Fruit fly (Drosophila melanogaster) whole organism, wandering third instar larva: ENCODE data around the gene CG1271.

Source experiments
- Abd-B ChIP-seq: fragments of >200 bp; optimal IDR thresholded peaks from 2 replicates; lab custom pipeline; 2017; ENCODE audit warnings: missing biosample characterization, missing genetic modification characterization
- CG32264 ChIP-seq: fragments of 200-800 bp; sonication (Bioruptor generic); optimal IDR thresholded peaks from 2 replicates; lab custom pipeline; 2016; ENCODE audit warnings: missing biosample characterization, missing genetic modification characterization
- CG9705 ChIP-seq: fragments of 200-800 bp; sonication (Bioruptor generic); optimal IDR thresholded peaks from 2 replicates; lab custom pipeline; 2018; ENCODE audit warnings: missing biosample characterization, mild to moderate bottlenecking, missing genetic modification characterization
- CrebA ChIP-seq: fragments of 200-800 bp; sonication (Bioruptor generic); optimal IDR thresholded peaks from 2 replicates; lab custom pipeline; 2016; ENCODE audit warnings: missing biosample characterization, mild to moderate bottlenecking, missing genetic modification characterization, borderline replicate concordance
- Dfd ChIP-seq: fragments of >200 bp; optimal IDR thresholded peaks from 2 replicates; lab custom pipeline; 2017; ENCODE audit warnings: missing biosample characterization, missing genetic modification characterization
- Dif ChIP-seq: fragments of 200-275, 200-300 bp; sonication (Bioruptor generic); optimal IDR thresholded peaks from 2 replicates; lab custom pipeline; 2018; ENCODE audit warnings: missing biosample characterization, missing genetic modification characterization; ENCODE audit not compliant: partially characterized antibody
- GATAd ChIP-seq: sonication (Bioruptor generic); optimal IDR thresholded peaks from 2 replicates; lab custom pipeline; 2016; ENCODE audit warnings: missing biosample characterization, missing genetic modification characterization
- HLH106 ChIP-seq: fragments of 200-800 bp; optimal IDR thresholded peaks from 3 replicates; lab custom pipeline; 2019; ENCODE audit warnings: missing biosample characterization, mild to moderate bottlenecking, missing genetic modification characterization, moderate library complexity
- Hnf4 ChIP-seq: fragments of 200-800 bp; sonication (Bioruptor generic); optimal IDR thresholded peaks from 2 replicates; lab custom pipeline; 2016; ENCODE audit warnings: missing biosample characterization, mild to moderate bottlenecking, missing genetic modification characterization
- Hr78 ChIP-seq: fragments of >200 bp; optimal IDR thresholded peaks from 2 replicates; lab custom pipeline; 2017; ENCODE audit warnings: missing biosample characterization, missing genetic modification characterization
- Hr83 ChIP-seq: fragments of 200-300 bp; sonication (Bioruptor generic); optimal IDR thresholded peaks from 2 replicates; lab custom pipeline; 2016; ENCODE audit warnings: missing biosample characterization, mild to moderate bottlenecking, missing genetic modification characterization, moderate library complexity; ENCODE audit not compliant: poor library complexity, severe bottlenecking
- Jra ChIP-seq: sonication (Bioruptor generic); optimal IDR thresholded peaks from 2 replicates; lab custom pipeline; 2016; ENCODE audit warnings: missing biosample characterization, missing genetic modification characterization
- Mio ChIP-seq: sonication (Bioruptor generic); optimal IDR thresholded peaks from 2 replicates; lab custom pipeline; 2016; ENCODE audit warnings: missing biosample characterization, missing genetic modification characterization
- Myc ChIP-seq: fragments of >200 bp; optimal IDR thresholded peaks from 2 replicates; lab custom pipeline; 2017
- N ChIP-seq: fragments of >200 bp; optimal IDR thresholded peaks from 2 replicates; lab custom pipeline; 2018; ENCODE audit warnings: missing biosample characterization, missing external identifiers, missing genetic modification characterization
- OdsH ChIP-seq: fragments of 200-800 bp; sonication (Bioruptor generic); optimal IDR thresholded peaks from 2 replicates; lab custom pipeline; 2016; ENCODE audit warnings: missing biosample characterization, mild to moderate bottlenecking, missing genetic modification characterization
- Rel ChIP-seq, 2 experiments: fragments of 200-800 bp; sonication (Bioruptor generic) in 1 of 2; optimal IDR thresholded peaks; 2 replicates in 1 of 2; 3 replicates in 1 of 2; lab custom pipeline; 2016 to 2019; ENCODE audit warnings: mild to moderate bottlenecking in 2 of 2, missing biosample characterization in 2 of 2, missing genetic modification characterization in 2 of 2, moderate library complexity in 1 of 2
- Sp1 ChIP-seq: fragments of 200-800 bp; sonication (Bioruptor generic); optimal IDR thresholded peaks from 3 replicates; lab custom pipeline; 2019; ENCODE audit warnings: missing biosample characterization, mild to moderate bottlenecking, missing genetic modification characterization, moderate library complexity
- Vsx2 ChIP-seq: fragments of 200-300, 225-300 bp; sonication (Bioruptor generic); optimal IDR thresholded peaks from 2 replicates; lab custom pipeline; 2018; ENCODE audit warnings: missing biosample characterization, missing genetic modification characterization; ENCODE audit not compliant: partially characterized antibody
- br ChIP-seq: fragments of 200-800 bp; sonication (Bioruptor generic); optimal IDR thresholded peaks from 2 replicates; lab custom pipeline; 2016; ENCODE audit warnings: missing biosample characterization, missing genetic modification characterization
- brk ChIP-seq: fragments of 200-800 bp; sonication (Bioruptor generic); optimal IDR thresholded peaks from 2 replicates; lab custom pipeline; 2016; ENCODE audit warnings: missing biosample characterization, mild to moderate bottlenecking, missing genetic modification characterization
- dl ChIP-seq, 2 experiments: fragments of 175-275, 200-275 bp in 1 of 2; fragments of 200-275 bp in 1 of 2; sonication (Bioruptor generic); optimal IDR thresholded peaks; lab custom pipeline; 2018; ENCODE audit warnings: mild to moderate bottlenecking in 2 of 2, missing biosample characterization in 2 of 2, missing genetic modification characterization in 2 of 2, moderate library complexity in 2 of 2; ENCODE audit not compliant: partially characterized antibody in 2 of 2, insufficient read depth in 1 of 2
- dmrt93B ChIP-seq: fragments of 200-800 bp; sonication (Bioruptor generic); optimal IDR thresholded peaks from 2 replicates; lab custom pipeline; 2018; ENCODE audit warnings: missing biosample characterization, mild to moderate bottlenecking, missing genetic modification characterization
- dsf ChIP-seq: sonication (Bioruptor generic); optimal IDR thresholded peaks from 2 replicates; lab custom pipeline; 2016; ENCODE audit warnings: missing biosample characterization, missing genetic modification characterization, borderline replicate concordance
- ey ChIP-seq: fragments of 200-800 bp; sonication (Bioruptor generic); optimal IDR thresholded peaks from 2 replicates; lab custom pipeline; 2016; ENCODE audit warnings: missing biosample characterization, missing genetic modification characterization
- foxo ChIP-seq, 2 experiments: fragments of 200-800 bp; sonication (Bioruptor generic); optimal IDR thresholded peaks; 2 replicates in 1 of 2; 3 replicates in 1 of 2; lab custom pipeline; 2016 to 2017; ENCODE audit warnings: missing biosample characterization in 2 of 2, missing genetic modification characterization in 2 of 2
- fru ChIP-seq: fragments of 200-800 bp; sonication (Bioruptor generic); optimal IDR thresholded peaks from 3 replicates; lab custom pipeline; 2016; ENCODE audit warnings: missing biosample characterization, mild to moderate bottlenecking, missing genetic modification characterization
- h ChIP-seq: fragments of 200-800 bp; sonication (Bioruptor generic); optimal IDR thresholded peaks from 3 replicates; lab custom pipeline; 2016; ENCODE audit warnings: missing biosample characterization, mild to moderate bottlenecking, missing genetic modification characterization
- jim ChIP-seq: fragments of 175-275, 200-325 bp; sonication (Bioruptor generic); optimal IDR thresholded peaks from 2 replicates; lab custom pipeline; 2016; ENCODE audit warnings: missing biosample characterization, mild to moderate bottlenecking, missing genetic modification characterization
- lola ChIP-seq: fragments of >200 bp; optimal IDR thresholded peaks from 2 replicates; lab custom pipeline; 2017; ENCODE audit warnings: missing biosample characterization, missing genetic modification characterization
- pan ChIP-seq: fragments of >200 bp; optimal IDR thresholded peaks from 2 replicates; lab custom pipeline; 2017
- psq ChIP-seq: fragments of 200-800 bp; sonication (Bioruptor generic); optimal IDR thresholded peaks from 3 replicates; lab custom pipeline; 2017; ENCODE audit warnings: missing biosample characterization, mild to moderate bottlenecking, missing genetic modification characterization, moderate library complexity
- rgr ChIP-seq: fragments of 200-800 bp; sonication (Bioruptor generic); optimal IDR thresholded peaks from 3 replicates; lab custom pipeline; 2016; ENCODE audit warnings: missing biosample characterization, mild to moderate bottlenecking, missing genetic modification characterization
- sage ChIP-seq: fragments of 200-800 bp; sonication (Bioruptor generic); optimal IDR thresholded peaks from 2 replicates; lab custom pipeline; 2016; ENCODE audit warnings: missing biosample characterization, mild to moderate bottlenecking, missing genetic modification characterization
- sv ChIP-seq: fragments of 200-800 bp; sonication (Bioruptor generic); optimal IDR thresholded peaks from 3 replicates; lab custom pipeline; 2016; ENCODE audit warnings: missing biosample characterization, missing genetic modification characterization
- tai ChIP-seq: sonication (Bioruptor generic); optimal IDR thresholded peaks from 2 replicates; lab custom pipeline; 2016; ENCODE audit warnings: missing biosample characterization, missing genetic modification characterization
- usp ChIP-seq: fragments of >200 bp; optimal IDR thresholded peaks from 2 replicates; lab custom pipeline; 2017; ENCODE audit warnings: missing biosample characterization, missing genetic modification characterization
- woc ChIP-seq: sonication (Bioruptor generic); optimal IDR thresholded peaks from 2 replicates; lab custom pipeline; 2016; ENCODE audit warnings: missing biosample characterization, mild to moderate bottlenecking, missing genetic modification characterization

CG1271 gene

DNA sequence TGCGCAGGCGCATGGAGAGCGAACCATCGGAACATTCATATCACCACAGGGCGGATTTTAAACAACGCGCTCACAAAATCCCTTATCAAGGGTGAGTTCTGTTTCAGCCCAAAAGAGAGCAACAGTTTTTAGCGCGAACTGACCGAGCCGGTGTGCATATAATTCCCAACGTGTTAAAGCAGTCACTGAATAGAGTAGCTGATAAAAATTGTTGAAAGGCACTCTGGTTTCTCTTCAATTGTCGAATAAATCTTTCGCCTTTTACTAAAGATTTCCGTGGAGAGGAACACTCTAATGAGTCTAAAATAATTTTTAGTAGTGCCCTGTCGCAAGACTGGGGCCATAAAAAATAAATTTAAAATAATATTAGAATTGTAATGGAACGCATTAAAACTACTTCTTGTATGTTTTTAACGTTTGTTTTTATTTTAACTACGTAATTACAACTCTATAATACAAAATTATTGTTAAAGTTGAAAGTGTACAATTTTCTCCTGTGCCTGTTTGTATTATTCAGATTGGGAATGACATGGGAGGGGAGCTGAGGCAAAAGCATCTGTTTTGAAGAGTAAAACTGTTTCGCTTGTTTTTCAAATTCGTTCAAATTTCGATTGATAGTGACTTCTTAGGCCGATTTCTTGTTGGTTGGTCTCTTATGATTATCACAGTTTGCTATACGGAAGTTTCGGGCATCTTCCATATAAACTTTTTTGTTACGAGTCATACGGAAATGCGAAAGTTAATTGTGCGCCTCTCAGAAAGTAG lies 38.4 kb downstream of the CG1271 start:
- peak; percentile 58 for TF ChIP-seq br (GFP tag; lab: Kevin White, UChicago)
- peak; percentile 44 for TF ChIP-seq rgr
- TF ChIP-seq Hr78 (GFP tag; lab: Kevin White, UChicago), result no peak
- TF ChIP-seq Mio, result no peak
- no peak for TF ChIP-seq h (GFP tag; lab: Kevin White, UChicago)
- TF ChIP-seq GATAd (GFP tag; lab: Kevin White, UChicago), result no peak
- TF ChIP-seq Jra, result peak; percentile 30
- no peak for TF ChIP-seq brk (GFP tag; lab: Kevin White, UChicago)
- TF ChIP-seq Dfd (GFP tag; lab: Kevin White, UChicago), result no peak
- TF ChIP-seq Myc (lab: Kevin White, UChicago), result peak; percentile 38
- TF ChIP-seq CG32264 (GFP tag; lab: Kevin White, UChicago), result no peak
- no peak for TF ChIP-seq N (GFP tag; lab: Kevin White, UChicago)
- TF ChIP-seq woc (GFP tag; lab: Kevin White, UChicago), result peak; percentile 49
- TF ChIP-seq OdsH (GFP tag; lab: Kevin White, UChicago), result peak; percentile 38
- TF ChIP-seq Dif (GFP tag; lab: Kevin White, UChicago), result no peak
- TF ChIP-seq dsf (GFP tag; lab: Kevin White, UChicago), result no peak
- TF ChIP-seq sv, result peak; percentile 40
- TF ChIP-seq HLH106 (tag; lab: Kevin White, UChicago), result no peak
- TF ChIP-seq dmrt93B (GFP tag; lab: Kevin White, UChicago), result no peak
- no peak for TF ChIP-seq usp (GFP tag; lab: Kevin White, UChicago)
- no peak for TF ChIP-seq jim (GFP tag; lab: Kevin White, UChicago)
- TF ChIP-seq CrebA (GFP tag; lab: Kevin White, UChicago), result no peak
- TF ChIP-seq Abd-B (GFP tag; lab: Kevin White, UChicago), result no peak
- TF ChIP-seq Sp1 (GFP tag; lab: Kevin White, UChicago), result peak; percentile 27
- no peak for TF ChIP-seq tai (GFP tag; lab: Kevin White, UChicago)
- peak; percentile 40 for TF ChIP-seq Hr83 (GFP tag; lab: Kevin White, UChicago)
- no peak for TF ChIP-seq Vsx2
- TF ChIP-seq sage (GFP tag; lab: Kevin White, UChicago), result no peak
- no peak for TF ChIP-seq lola
- TF ChIP-seq dl (GFP tag; optimal IDR thresholded peaks at IDR 0.05; lab: Kevin White, UChicago; ENCODE audit: insufficient read depth in 1 of 2, partially characterized antibody in 2 of 2), result peak in 1 of 2 experiments; percentile 39
- no peak for TF ChIP-seq Rel (GFP tag; optimal IDR thresholded peaks at IDR 0.05; lab: Kevin White, UChicago)
- TF ChIP-seq Rel (tag; optimal IDR thresholded peaks at IDR 0.05; lab: Kevin White, UChicago), result peak; percentile 33
- TF ChIP-seq CG9705 (GFP tag; lab: Kevin White, UChicago), result no peak
- TF ChIP-seq ey (GFP tag; lab: Kevin White, UChicago), result peak; percentile 15
- TF ChIP-seq Hnf4 (GFP tag; lab: Kevin White, UChicago), result peak; percentile 82
- TF ChIP-seq psq (GFP tag; lab: Kevin White, UChicago), result peak; percentile 37
- peak in 1 of 2 experiments; percentile 58 for TF ChIP-seq foxo (GFP tag; optimal IDR thresholded peaks at IDR 0.05; lab: Kevin White, UChicago)
- no peak for TF ChIP-seq pan (lab: Kevin White, UChicago)
- peak; percentile 59 for TF ChIP-seq fru (GFP tag; lab: Kevin White, UChicago)

DNA sequence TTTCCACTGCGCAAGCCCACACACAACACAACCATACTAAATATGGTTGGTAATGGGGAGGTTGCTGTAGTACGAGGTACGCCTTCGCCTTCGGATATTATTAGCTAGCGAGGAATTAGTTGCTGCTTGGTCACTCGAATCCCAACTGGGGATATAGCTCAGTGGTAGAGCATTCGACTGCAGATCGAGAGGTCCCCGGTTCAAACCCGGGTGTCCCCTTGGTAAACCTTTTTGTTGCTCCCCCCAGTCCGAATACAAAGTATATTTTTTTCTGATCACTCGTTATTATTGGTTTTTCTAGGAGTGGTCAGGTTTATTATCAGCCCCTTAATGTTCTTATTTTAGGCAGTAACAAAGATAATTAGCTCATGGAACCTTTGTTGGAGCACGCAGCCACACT lies 43.3 kb downstream of the CG1271 start:
- peak; percentile 51 for TF ChIP-seq br (GFP tag; lab: Kevin White, UChicago)
- peak; percentile 24 for TF ChIP-seq Dif (GFP tag; lab: Kevin White, UChicago)
- TF ChIP-seq pan (lab: Kevin White, UChicago), result no peak
- peak; percentile 28 for TF ChIP-seq Vsx2
- peak; percentile 13 for TF ChIP-seq Hnf4 (GFP tag; lab: Kevin White, UChicago)
- TF ChIP-seq, all 38 proteins: peak for 4
